Fruit fly (Drosophila melanogaster): ENCODE results near the gene Gale.

DNA sequence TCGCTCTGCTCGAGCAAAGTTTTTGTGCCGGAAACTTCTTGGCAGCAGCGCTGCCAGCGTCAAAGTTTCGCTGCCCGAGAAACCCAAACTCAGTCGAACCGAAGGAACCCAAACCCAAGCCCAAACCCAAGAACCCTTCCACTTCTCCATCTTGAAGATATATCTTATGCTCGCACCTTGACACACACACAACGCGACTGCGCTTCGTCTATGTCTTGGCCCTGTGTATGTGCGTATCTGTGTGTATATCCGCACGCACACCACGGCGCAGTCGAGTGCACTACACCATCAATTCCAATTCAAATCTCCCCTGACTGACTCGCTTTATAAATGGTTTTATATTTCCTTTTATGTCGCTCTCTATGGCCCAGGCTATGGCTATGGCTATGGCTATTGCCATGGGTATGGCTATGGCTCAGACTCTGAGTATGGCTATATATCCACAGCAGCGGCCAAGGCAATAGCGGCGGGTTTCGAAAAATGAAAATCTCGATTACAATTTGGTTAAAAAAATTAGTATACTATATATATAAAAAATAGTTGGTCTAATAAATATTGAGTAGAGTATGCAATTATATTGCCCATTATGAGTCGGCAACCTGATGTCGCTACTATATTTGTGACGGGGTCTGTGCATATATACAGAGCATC is 48.2 kb downstream of the Gale start:
- TF ChIP-seq usp (GFP tag; optimal IDR thresholded peaks at IDR 0.05) (no peak), CG8478 (optimal IDR thresholded peaks at IDR 0.05) (no peak), pan (optimal IDR thresholded peaks at IDR 0.05) (no peak)

All from whole organism.